Fruit fly (Drosophila melanogaster): ENCODE data around the gene CG9098.
A peak's percentile ranks its signal among the peaks of the same experiment; 100 is the strongest.

Gene CG9098

dm6 chr2L:6037830-6038229 lies 25.7 kb upstream of the CG9098 start, which contains the start of the genes CG9117 and CG31643 (continued):
- TF ChIP-seq CG14965 (GFP tag; optimal IDR thresholded peaks at IDR 0.05; ENCODE audit: borderline replicate concordance) (no peak), psq (GFP tag; optimal IDR thresholded peaks at IDR 0.05) (no peak), fu2 (GFP tag; optimal IDR thresholded peaks at IDR 0.05) (peak; percentile 59), CG7745 (tag; optimal IDR thresholded peaks at IDR 0.05) (no peak), kah (GFP tag; optimal IDR thresholded peaks at IDR 0.05) (peak; percentile 100), wdn (GFP tag; IDR thresholded peaks at IDR 0.05) (no peak), CG3065 (GFP tag; optimal IDR thresholded peaks at IDR 0.05) (no peak), sr (GFP tag; IDR thresholded peaks at IDR 0.05) (no peak), en (GFP tag; optimal IDR thresholded peaks at IDR 0.05) (no peak), Hsf (GFP tag; optimal IDR thresholded peaks at IDR 0.05) (peak; percentile 57), CG18476 (GFP tag; optimal IDR thresholded peaks at IDR 0.05) (peak; percentile 30), hbn (GFP tag; IDR thresholded peaks at IDR 0.05; ENCODE audit: partially characterized antibody) (peak; percentile 34; the same call in 1 of the 2 replicates), CG2116 (GFP tag; optimal IDR thresholded peaks at IDR 0.05) (peak; percentile 57), croc (GFP tag; conservative IDR thresholded peaks at IDR 0.05) (no peak), Hand (GFP tag; optimal IDR thresholded peaks at IDR 0.05) (no peak), CG13894 (tag; optimal IDR thresholded peaks at IDR 0.05) (no peak), CG17361 (GFP tag; IDR thresholded peaks at IDR 0.05) (no peak), lola (GFP tag; optimal IDR thresholded peaks at IDR 0.05) (peak in 1 of 3 experiments; percentile 45), CG13624 (GFP tag; optimal IDR thresholded peaks at IDR 0.05) (peak; percentile 76), CG6791 (GFP tag; IDR thresholded peaks at IDR 0.05; ENCODE audit: partially characterized antibody) (no peak), CG1233 (GFP tag; optimal IDR thresholded peaks at IDR 0.05) (peak; percentile 30), CG12155 (GFP tag; optimal IDR thresholded peaks at IDR 0.05) (peak; percentile 71), tin (GFP tag; optimal IDR thresholded peaks at IDR 0.05) (peak; percentile 38), jumu (GFP tag; optimal IDR thresholded peaks at IDR 0.05) (peak; percentile 60), CG4360 (GFP tag; IDR thresholded peaks at IDR 0.05) (no peak), ind (GFP tag; optimal IDR thresholded peaks at IDR 0.05) (no peak), Camta (GFP tag; optimal IDR thresholded peaks at IDR 0.05) (peak; percentile 62), unc-4 (GFP tag; IDR thresholded peaks at IDR 0.05; ENCODE audit: partially characterized antibody) (peak; percentile 36; the same call in 1 of the 2 replicates), nom (GFP tag; optimal IDR thresholded peaks at IDR 0.05) (peak; percentile 32), seq (GFP tag; IDR thresholded peaks at IDR 0.05) (no peak), corto (GFP tag; optimal IDR thresholded peaks at IDR 0.05) (no peak), Ada2b (GFP tag; IDR thresholded peaks at IDR 0.05) (0 out of 2 replicates have a peak, but pooled peaks have one; percentile 22), CG31224 (GFP tag; IDR thresholded peaks at IDR 0.05) (no peak), Sry-β (GFP tag; optimal IDR thresholded peaks at IDR 0.05) (peak; percentile 1), CG8290 (GFP tag; optimal IDR thresholded peaks at IDR 0.05) (no peak), CG8290 (tag; optimal IDR thresholded peaks at IDR 0.05) (no peak), Ets65A (GFP tag) (peak; percentile 91), CrebB (tag; optimal IDR thresholded peaks at IDR 0.05) (peak; percentile 35), CG2202 (tag; optimal IDR thresholded peaks at IDR 0.05) (no peak), HmgZ (tag; optimal IDR thresholded peaks at IDR 0.05) (peak; percentile 78), CoRest (tag; optimal IDR thresholded peaks at IDR 0.05) (peak; percentile 42), CG11456 (GFP tag; IDR thresholded peaks at IDR 0.05) (no peak), CHES-1-like (GFP tag; optimal IDR thresholded peaks at IDR 0.05) (peak; percentile 70), NFAT (GFP tag; IDR thresholded peaks at IDR 0.05) (no peak), CG13123 (GFP tag; optimal IDR thresholded peaks at IDR 0.05) (no peak), sna (GFP tag; IDR thresholded peaks at IDR 0.05; ENCODE audit: partially characterized antibody) (no peak), klu (GFP tag; IDR thresholded peaks at IDR 0.05) (no peak), Ssrp (tag; optimal IDR thresholded peaks at IDR 0.05) (peak; percentile 4), HHEX (GFP tag; optimal IDR thresholded peaks at IDR 0.05) (no peak), Dip2 (GFP tag; IDR thresholded peaks at IDR 0.05) (no peak), CG3847 (GFP tag; IDR thresholded peaks at IDR 0.05) (peak; percentile 28; the same call in 1 of the 2 replicates), CG14667 (GFP tag; IDR thresholded peaks at IDR 0.05) (no peak)

Data from whole organism, embryonic.